Worm (Caenorhabditis elegans) whole organism, early embryonic: ENCODE measurements around the gene elli-1.

ENCODE experiments used
- F13C5.2 ChIP-seq: sonication (generic microtip); optimal IDR thresholded peaks from 2 replicates; lab custom pipeline; 2017; ENCODE audit warnings: mild to moderate bottlenecking, missing genetic modification characterization, inconsistent platforms, missing compliant biosample characterization
- ama-1 ChIP-seq: fragments of 150-350 bp; optimal IDR thresholded peaks from 2 replicates; lab custom pipeline; 2014
- ceh-13 ChIP-seq: fragments of 200-800 bp; sonication (Bioruptor generic); optimal IDR thresholded peaks from 2 replicates; lab custom pipeline; 2018; ENCODE audit warnings: mild to moderate bottlenecking, missing genetic modification characterization, missing compliant biosample characterization
- hnd-1 ChIP-seq: sonication (generic microtip); optimal IDR thresholded peaks from 2 replicates; lab custom pipeline; 2016; ENCODE audit warnings: missing genetic modification characterization, missing compliant biosample characterization
- pes-1 ChIP-seq: fragments of 200-800 bp; sonication (Bioruptor generic); IDR thresholded peaks from 2 replicates; pipeline ENCODE4 v1.3.6; 2022; ENCODE audit warnings: missing genetic modification reagents, missing genetic modification characterization, missing compliant biosample characterization
- scrt-1 ChIP-seq: fragments of 200-800 bp; sonication (Bioruptor generic); IDR thresholded peaks from 2 replicates; pipeline ENCODE4 v1.3.6; 2022; ENCODE audit warnings: missing genetic modification characterization, missing compliant biosample characterization
- tbx-11 ChIP-seq: fragments of 200-800 bp; sonication (Bioruptor generic); IDR thresholded peaks from 2 replicates; pipeline ENCODE4 v1.3.6; 2022; ENCODE audit warnings: missing genetic modification characterization, missing compliant biosample characterization

DNA sequence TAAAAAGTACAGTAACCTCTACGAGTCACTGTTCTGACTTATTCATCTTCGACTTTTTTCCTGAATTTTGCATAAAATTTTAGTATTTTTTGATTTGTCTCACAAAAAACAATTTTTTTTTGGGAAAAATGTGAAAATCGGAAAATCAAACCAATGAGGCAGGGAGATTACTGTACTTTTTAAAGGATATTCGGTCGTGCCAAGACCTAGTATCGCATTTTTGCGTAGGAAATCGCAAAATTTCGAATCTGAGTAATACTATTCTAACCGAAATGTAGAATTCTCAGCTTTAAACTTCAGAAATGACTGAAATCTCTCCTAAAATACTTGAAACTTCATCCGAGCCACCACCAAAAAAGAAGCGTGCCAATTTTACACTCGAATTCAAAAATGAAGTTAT, 16.8 kb downstream of the elli-1 start, which contains the start of gene F21D5.4:
- no peak for TF ChIP-seq pes-1 (GFP tag; lab: Robert Waterston, UW)
- TF ChIP-seq ama-1 (lab: Kevin White, UChicago): no peak
- TF ChIP-seq tbx-11 (GFP tag; lab: Robert Waterston, UW): no peak
- no peak for TF ChIP-seq hnd-1 (tag; lab: Kevin White, UChicago)
- no peak for TF ChIP-seq F13C5.2
- TF ChIP-seq scrt-1 (GFP tag; lab: Robert Waterston, UW): no peak
- no peak for TF ChIP-seq ceh-13 (GFP tag; lab: Kevin White, UChicago)
